Fruit fly (Drosophila melanogaster): ENCODE results near the gene CG1265.

Gene CG1265

DNA sequence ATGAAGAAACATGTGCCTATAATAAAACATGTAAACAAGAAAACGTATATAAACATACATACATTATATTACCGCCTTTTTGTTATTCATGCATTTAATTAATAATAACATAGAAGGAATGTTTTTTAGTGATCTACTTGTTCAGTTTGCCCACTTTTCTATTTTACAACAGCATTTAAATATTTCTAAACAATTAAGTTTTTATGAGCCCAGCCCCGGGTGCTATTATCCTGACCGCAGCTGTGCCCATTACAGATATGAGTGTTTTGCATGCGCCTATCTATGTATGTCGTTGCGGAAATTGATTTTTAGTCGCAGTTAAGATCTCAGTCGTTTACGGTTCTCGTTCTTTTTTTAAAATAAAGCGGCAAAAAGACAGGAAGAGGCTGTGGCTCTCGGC, 10.4 kb downstream of the CG1265 start:
- TF ChIP-seq Sp1 (GFP tag; optimal IDR thresholded peaks at IDR 0.05): no peak
- no peak for TF ChIP-seq CG9705 (GFP tag; optimal IDR thresholded peaks at IDR 0.05)
- TF ChIP-seq Dfd (GFP tag; optimal IDR thresholded peaks at IDR 0.05): no peak
- TF ChIP-seq HLH106 (tag; optimal IDR thresholded peaks at IDR 0.05): no peak
- TF ChIP-seq sv (GFP tag; optimal IDR thresholded peaks at IDR 0.05): no peak
- no peak for TF ChIP-seq woc (GFP tag; optimal IDR thresholded peaks at IDR 0.05)
- TF ChIP-seq Hr83 (GFP tag; optimal IDR thresholded peaks at IDR 0.05; ENCODE audit: poor library complexity, severe bottlenecking): no peak
- no peak for TF ChIP-seq brk (GFP tag; optimal IDR thresholded peaks at IDR 0.05)
- TF ChIP-seq Rel (GFP tag; optimal IDR thresholded peaks at IDR 0.05): no peak
- TF ChIP-seq Rel (tag; optimal IDR thresholded peaks at IDR 0.05): no peak
- no peak for TF ChIP-seq OdsH (GFP tag; optimal IDR thresholded peaks at IDR 0.05)
- no peak for TF ChIP-seq br (GFP tag; optimal IDR thresholded peaks at IDR 0.05)
- TF ChIP-seq rgr (GFP tag; optimal IDR thresholded peaks at IDR 0.05): no peak

DNA sequence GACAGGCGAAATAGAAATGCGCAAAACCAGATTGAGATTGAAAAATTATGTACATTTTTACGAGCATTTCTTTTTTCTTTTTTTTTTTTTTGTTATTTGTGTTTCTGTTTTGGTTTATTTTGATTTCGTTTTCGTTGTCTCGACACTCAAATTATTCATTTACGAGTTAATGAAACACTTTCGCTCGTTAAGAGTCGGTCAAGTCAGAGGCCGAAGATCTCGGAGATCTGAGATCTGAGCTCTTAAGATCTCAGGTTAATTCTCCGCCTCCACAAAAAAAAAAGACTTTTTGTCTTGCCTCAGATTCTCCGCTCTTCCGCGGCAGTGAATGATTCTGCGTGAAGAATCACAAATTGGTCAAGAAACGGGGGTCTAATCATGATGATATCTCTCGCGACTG, 11.3 kb downstream of the CG1265 start:
- TF ChIP-seq Jra (GFP tag; optimal IDR thresholded peaks at IDR 0.05): no peak
- TF ChIP-seq rgr (GFP tag; optimal IDR thresholded peaks at IDR 0.05): no peak
- no peak for TF ChIP-seq Vsx2 (GFP tag; optimal IDR thresholded peaks at IDR 0.05; ENCODE audit: partially characterized antibody)
- no peak for TF ChIP-seq Dif (GFP tag; optimal IDR thresholded peaks at IDR 0.05; ENCODE audit: partially characterized antibody)
- TF ChIP-seq sv (GFP tag; optimal IDR thresholded peaks at IDR 0.05): no peak
- TF ChIP-seq Hr78 (GFP tag; optimal IDR thresholded peaks at IDR 0.05): no peak
- TF ChIP-seq br (GFP tag; optimal IDR thresholded peaks at IDR 0.05): no peak
- no peak for TF ChIP-seq Rel (GFP tag; optimal IDR thresholded peaks at IDR 0.05)
- TF ChIP-seq Rel (tag; optimal IDR thresholded peaks at IDR 0.05): no peak
- no peak for TF ChIP-seq dl (GFP tag; optimal IDR thresholded peaks at IDR 0.05; ENCODE audit: insufficient read depth in 1 of 2, partially characterized antibody in 2 of 2)
- no peak for TF ChIP-seq dsf (GFP tag; optimal IDR thresholded peaks at IDR 0.05; ENCODE audit: borderline replicate concordance)

DNA sequence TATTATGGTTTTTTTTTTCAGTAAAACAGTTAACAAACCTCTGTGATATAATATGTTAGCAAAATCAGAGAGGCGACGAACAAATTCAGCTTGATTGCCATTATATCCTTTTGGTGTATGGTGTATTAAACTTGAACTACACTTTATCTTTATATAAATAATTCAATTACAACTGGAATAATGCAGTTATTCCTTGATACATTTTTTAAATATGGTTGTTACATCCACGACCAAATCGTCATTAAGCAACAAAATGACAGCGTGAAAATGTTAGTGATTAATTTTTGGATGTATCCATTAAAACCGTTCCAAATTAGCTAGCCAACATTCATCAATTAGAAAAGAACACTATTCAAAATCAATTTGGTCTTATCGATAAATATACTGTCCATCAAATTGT, 12.8 kb downstream of the CG1265 start, which contains the start of gene CG33764:
Gene CG33764 (minus strand): TSS at position 101 of the 400 bp plus-strand sequence.
- no peak for TF ChIP-seq Hr78 (GFP tag; optimal IDR thresholded peaks at IDR 0.05)
- no peak for TF ChIP-seq GATAd (GFP tag; optimal IDR thresholded peaks at IDR 0.05)
- no peak for TF ChIP-seq usp (GFP tag; optimal IDR thresholded peaks at IDR 0.05)
- no peak for TF ChIP-seq br (GFP tag; optimal IDR thresholded peaks at IDR 0.05)
- no peak for TF ChIP-seq sv (GFP tag; optimal IDR thresholded peaks at IDR 0.05)
- TF ChIP-seq pan (optimal IDR thresholded peaks at IDR 0.05): no peak
- TF ChIP-seq sage (GFP tag; optimal IDR thresholded peaks at IDR 0.05): no peak
- no peak for TF ChIP-seq dl (GFP tag; optimal IDR thresholded peaks at IDR 0.05; ENCODE audit: insufficient read depth in 1 of 2, partially characterized antibody in 2 of 2)
- no peak for TF ChIP-seq Sp1 (GFP tag; optimal IDR thresholded peaks at IDR 0.05)
- no peak for TF ChIP-seq psq (GFP tag; optimal IDR thresholded peaks at IDR 0.05)
- TF ChIP-seq dsf (GFP tag; optimal IDR thresholded peaks at IDR 0.05; ENCODE audit: borderline replicate concordance): no peak
- TF ChIP-seq CG9705 (GFP tag; optimal IDR thresholded peaks at IDR 0.05): no peak
- no peak for TF ChIP-seq woc (GFP tag; optimal IDR thresholded peaks at IDR 0.05)
- TF ChIP-seq h (GFP tag; optimal IDR thresholded peaks at IDR 0.05): no peak
- no peak for TF ChIP-seq OdsH (GFP tag; optimal IDR thresholded peaks at IDR 0.05)

DNA sequence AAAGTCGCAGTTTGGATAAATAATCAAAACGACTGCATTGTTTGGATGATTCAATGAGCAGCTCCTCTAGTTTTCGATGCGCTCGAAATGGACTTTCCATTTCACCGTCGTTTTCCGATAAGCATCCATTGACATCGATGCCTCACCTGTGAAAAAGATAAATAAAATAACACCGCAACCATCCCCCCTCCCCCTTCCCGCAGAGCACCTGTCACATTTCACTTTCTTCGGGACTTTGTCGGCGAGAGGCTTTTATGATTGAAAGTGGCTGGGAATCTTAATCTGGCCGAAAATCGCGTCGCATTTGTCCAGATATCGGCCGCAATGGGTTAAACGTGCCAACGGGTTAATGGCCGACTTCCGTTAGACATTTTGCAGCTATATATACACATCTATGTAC, 14.6 kb downstream of the CG1265 start:
- TF ChIP-seq fru (GFP tag; optimal IDR thresholded peaks at IDR 0.05) (no peak), Dfd (GFP tag; optimal IDR thresholded peaks at IDR 0.05) (no peak), Dif (GFP tag; optimal IDR thresholded peaks at IDR 0.05; ENCODE audit: partially characterized antibody) (no peak), rgr (GFP tag; optimal IDR thresholded peaks at IDR 0.05) (no peak), pan (optimal IDR thresholded peaks at IDR 0.05) (no peak), usp (GFP tag; optimal IDR thresholded peaks at IDR 0.05) (no peak), dsf (GFP tag; optimal IDR thresholded peaks at IDR 0.05; ENCODE audit: borderline replicate concordance) (no peak), CrebA (GFP tag; optimal IDR thresholded peaks at IDR 0.05; ENCODE audit: borderline replicate concordance) (no peak), tai (GFP tag; optimal IDR thresholded peaks at IDR 0.05) (no peak), brk (GFP tag; optimal IDR thresholded peaks at IDR 0.05) (no peak), Jra (GFP tag; optimal IDR thresholded peaks at IDR 0.05) (no peak), N (GFP tag; optimal IDR thresholded peaks at IDR 0.05) (no peak), Mio (GFP tag; optimal IDR thresholded peaks at IDR 0.05) (no peak)

DNA sequence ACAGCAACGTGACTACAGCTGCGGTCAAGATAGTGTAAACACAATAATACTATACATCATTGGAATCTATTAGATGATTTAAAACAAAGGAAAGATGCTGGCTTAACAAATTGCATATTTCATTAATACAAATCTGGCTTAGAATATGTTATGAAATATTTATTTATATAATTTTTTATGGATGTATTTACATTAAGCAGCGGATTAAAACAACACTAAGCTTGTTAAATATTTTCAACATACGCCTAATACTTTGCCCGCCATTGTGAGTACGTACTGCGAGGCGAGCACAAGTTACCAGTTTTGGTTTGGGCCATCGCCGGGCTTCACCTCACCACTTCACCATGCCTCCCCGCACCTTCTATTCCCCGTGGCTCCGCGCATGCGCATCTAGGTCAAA, 15.3 kb downstream of the CG1265 start:
- peak; percentile 61 for TF ChIP-seq CG9705 (GFP tag; optimal IDR thresholded peaks at IDR 0.05)
- no peak for TF ChIP-seq Abd-B (GFP tag; optimal IDR thresholded peaks at IDR 0.05)
- TF ChIP-seq Sp1 (GFP tag; optimal IDR thresholded peaks at IDR 0.05): peak; percentile 90
- TF ChIP-seq fru (GFP tag; optimal IDR thresholded peaks at IDR 0.05): peak; percentile 71
- TF ChIP-seq Hnf4 (GFP tag; optimal IDR thresholded peaks at IDR 0.05): peak; percentile 52
- peak; percentile 75 for TF ChIP-seq psq (GFP tag; optimal IDR thresholded peaks at IDR 0.05)
- peak; percentile 75 for TF ChIP-seq dmrt93B (GFP tag; optimal IDR thresholded peaks at IDR 0.05)
- TF ChIP-seq sage (GFP tag; optimal IDR thresholded peaks at IDR 0.05): peak; percentile 47
- TF ChIP-seq rgr (GFP tag; optimal IDR thresholded peaks at IDR 0.05): peak; percentile 79
- TF ChIP-seq N (GFP tag; optimal IDR thresholded peaks at IDR 0.05): no peak
- no peak for TF ChIP-seq lola (GFP tag; optimal IDR thresholded peaks at IDR 0.05)
- TF ChIP-seq h (GFP tag; optimal IDR thresholded peaks at IDR 0.05): peak; percentile 83
- peak in 1 of 2 experiments; percentile 86 for TF ChIP-seq foxo (GFP tag; optimal IDR thresholded peaks at IDR 0.05)
- no peak for TF ChIP-seq Mio (GFP tag; optimal IDR thresholded peaks at IDR 0.05)
- TF ChIP-seq woc (GFP tag; optimal IDR thresholded peaks at IDR 0.05): peak; percentile 53
- TF ChIP-seq sv (GFP tag; optimal IDR thresholded peaks at IDR 0.05): peak; percentile 3
- peak; percentile 55 for TF ChIP-seq ey (GFP tag; optimal IDR thresholded peaks at IDR 0.05)
- peak; percentile 86 for TF ChIP-seq OdsH (GFP tag; optimal IDR thresholded peaks at IDR 0.05)
- TF ChIP-seq Rel (GFP tag; optimal IDR thresholded peaks at IDR 0.05): peak; percentile 50
- peak; percentile 63 for TF ChIP-seq Rel (tag; optimal IDR thresholded peaks at IDR 0.05)
- TF ChIP-seq HLH106 (tag; optimal IDR thresholded peaks at IDR 0.05): peak; percentile 90
- peak; percentile 56 for TF ChIP-seq br (GFP tag; optimal IDR thresholded peaks at IDR 0.05)
- TF ChIP-seq brk (GFP tag; optimal IDR thresholded peaks at IDR 0.05): peak; percentile 55
- TF ChIP-seq CrebA (GFP tag; optimal IDR thresholded peaks at IDR 0.05; ENCODE audit: borderline replicate concordance): no peak
- TF ChIP-seq GATAd (GFP tag; optimal IDR thresholded peaks at IDR 0.05): no peak

Measured in whole organism, wandering third instar larva.